Worm (Caenorhabditis elegans): ENCODE measurements around the gene tsp-20.

ce11 chrX:12036114-12036513, 2.3 kb upstream of the tsp-20 start:
- no peak for TF ChIP-seq ceh-48 (tag; optimal IDR thresholded peaks at IDR 0.05)
- no peak for TF ChIP-seq ceh-22 (tag; optimal IDR thresholded peaks at IDR 0.05)
- TF ChIP-seq nhr-11 (tag; optimal IDR thresholded peaks at IDR 0.05): no peak
- TF ChIP-seq gmeb-2 (tag; optimal IDR thresholded peaks at IDR 0.05): no peak
- no peak for TF ChIP-seq ets-4 (tag; optimal IDR thresholded peaks at IDR 0.05)
- TF ChIP-seq unc-55 (GFP tag; optimal IDR thresholded peaks at IDR 0.05): no peak
- TF ChIP-seq pqm-1 (tag; optimal IDR thresholded peaks at IDR 0.05): no peak
- no peak for TF ChIP-seq hlh-8 (tag; optimal IDR thresholded peaks at IDR 0.05)
- no peak for TF ChIP-seq hlh-30 (tag; optimal IDR thresholded peaks at IDR 0.05; ENCODE audit: insufficient read depth)
- no peak for TF ChIP-seq unc-3 (GFP tag; conservative IDR thresholded peaks at IDR 0.05)
- TF ChIP-seq unc-3 (tag; optimal IDR thresholded peaks at IDR 0.05): no peak
